Fruit fly (Drosophila melanogaster) whole organism, prepupa: ENCODE measurements around the gene bb8.
A peak's percentile ranks its signal among the peaks of the same experiment; 100 is the strongest.

ENCODE experiments used
- Blimp-1 ChIP-seq: fragments of 200-800 bp; sonication (Bioruptor generic); optimal IDR thresholded peaks from 3 replicates; lab custom pipeline; 2017; ENCODE audit warnings: missing biosample characterization, missing genetic modification characterization, mild to moderate bottlenecking, moderate library complexity, missing genetic modification reagents
- CG10669 ChIP-seq: fragments of 200-800 bp; sonication (Bioruptor generic); optimal IDR thresholded peaks from 3 replicates; lab custom pipeline; 2018; ENCODE audit warnings: missing biosample characterization, mild to moderate bottlenecking, missing genetic modification characterization, moderate library complexity
- CG11294 ChIP-seq: fragments of 200-800 bp; sonication (Bioruptor generic); IDR thresholded peaks from 2 replicates; pipeline ENCODE4 v1.3.6; 2022; ENCODE audit warnings: missing biosample characterization, missing genetic modification characterization
- CG11762 ChIP-seq: fragments of 200-800 bp; sonication (Bioruptor generic); optimal IDR thresholded peaks from 3 replicates; lab custom pipeline; 2016; ENCODE audit warnings: missing biosample characterization, missing genetic modification characterization; ENCODE audit not compliant: insufficient read depth
- CG11902 ChIP-seq: fragments of 200-800 bp; sonication (Bioruptor generic); optimal IDR thresholded peaks from 3 replicates; lab custom pipeline; 2016; ENCODE audit warnings: missing biosample characterization, missing genetic modification characterization
- CG15336 ChIP-seq: fragments of 200-800 bp; sonication (Bioruptor generic); IDR thresholded peaks from 2 replicates; pipeline ENCODE4 v1.3.6; 2022; ENCODE audit warnings: missing biosample characterization, missing genetic modification characterization
- CG1621 ChIP-seq: fragments of 200-800 bp; sonication (Bioruptor generic); optimal IDR thresholded peaks from 3 replicates; lab custom pipeline; 2018; ENCODE audit warnings: missing biosample characterization, mild to moderate bottlenecking, missing genetic modification characterization
- CG16779 ChIP-seq: fragments of 200-800 bp; sonication (Bioruptor generic); optimal IDR thresholded peaks from 3 replicates; lab custom pipeline; 2017; ENCODE audit warnings: missing biosample characterization, mild to moderate bottlenecking, missing genetic modification characterization
- CG3032 ChIP-seq: fragments of 200-800 bp; optimal IDR thresholded peaks from 2 replicates; lab custom pipeline; 2019; ENCODE audit warnings: missing biosample characterization, mild to moderate bottlenecking, missing genetic modification characterization, moderate library complexity
- CG31627 ChIP-seq: fragments of 200-800 bp; sonication (Bioruptor generic); optimal IDR thresholded peaks from 3 replicates; lab custom pipeline; 2016; ENCODE audit warnings: missing biosample characterization, missing genetic modification characterization
- CG32006 ChIP-seq: fragments of 200-800 bp; sonication (Bioruptor generic); optimal IDR thresholded peaks from 3 replicates; lab custom pipeline; 2017; ENCODE audit warnings: missing biosample characterization, mild to moderate bottlenecking, missing genetic modification characterization
- CG34406 ChIP-seq: fragments of 200-800 bp; sonication (Bioruptor generic); optimal IDR thresholded peaks from 3 replicates; lab custom pipeline; 2016; ENCODE audit warnings: missing biosample characterization, missing genetic modification characterization
- CG3919 ChIP-seq: fragments of 200-800 bp; sonication (Bioruptor generic); optimal IDR thresholded peaks from 3 replicates; lab custom pipeline; 2016; ENCODE audit warnings: missing biosample characterization, missing genetic modification characterization
- CG4318 ChIP-seq: fragments of 200-800 bp; sonication (Bioruptor generic); optimal IDR thresholded peaks from 3 replicates; lab custom pipeline; 2017; ENCODE audit warnings: missing biosample characterization, mild to moderate bottlenecking, missing genetic modification characterization
- CG6163 ChIP-seq: fragments of 200-800 bp; sonication (Bioruptor generic); IDR thresholded peaks from 3 replicates; pipeline ENCODE4 v1.3.6; 2022; ENCODE audit warnings: missing biosample characterization, missing genetic modification characterization
- CG6276 ChIP-seq: fragments of 200-800 bp; sonication (Bioruptor generic); optimal IDR thresholded peaks from 2 replicates; lab custom pipeline; 2017; ENCODE audit warnings: missing biosample characterization, mild to moderate bottlenecking, missing genetic modification characterization
- CG6808 ChIP-seq: fragments of 200-800 bp; sonication (Bioruptor generic); optimal IDR thresholded peaks from 3 replicates; lab custom pipeline; 2017; ENCODE audit warnings: missing biosample characterization, missing genetic modification characterization, mild to moderate bottlenecking, moderate library complexity, missing genetic modification reagents
- CG6854 ChIP-seq: fragments of 200-800 bp; sonication (Bioruptor generic); optimal IDR thresholded peaks from 2 replicates; lab custom pipeline; 2017; ENCODE audit warnings: missing biosample characterization, mild to moderate bottlenecking, missing genetic modification characterization
- CG7368 ChIP-seq: fragments of 200-800 bp; sonication (Bioruptor generic); optimal IDR thresholded peaks from 3 replicates; lab custom pipeline; 2016; ENCODE audit warnings: missing biosample characterization, missing genetic modification characterization
- CG8119 ChIP-seq: fragments of 200-800 bp; sonication (Bioruptor generic); IDR thresholded peaks from 3 replicates; pipeline ENCODE4 v1.3.6; 2022; ENCODE audit warnings: missing biosample characterization, missing genetic modification characterization
- Eip75B ChIP-seq: fragments of 200-800 bp; sonication (Bioruptor generic); optimal IDR thresholded peaks from 3 replicates; lab custom pipeline; 2016; ENCODE audit warnings: missing biosample characterization, missing genetic modification characterization
- Eip78C ChIP-seq: fragments of 200-800 bp; sonication (Bioruptor generic); peaks from one replicate; lab custom pipeline; 2016; ENCODE audit warnings: missing biosample characterization, missing genetic modification characterization
- Ets21C ChIP-seq: fragments of 200-800 bp; sonication (Bioruptor generic); optimal IDR thresholded peaks from 3 replicates; lab custom pipeline; 2016; ENCODE audit warnings: missing biosample characterization, missing genetic modification characterization
- Gug ChIP-seq: fragments of 200-800 bp; sonication (Bioruptor generic); IDR thresholded peaks from 2 replicates; pipeline ENCODE4 v1.3.6; 2022; ENCODE audit warnings: missing biosample characterization, missing genetic modification characterization
- Hr38 ChIP-seq: sonication (Bioruptor generic); optimal IDR thresholded peaks from 2 replicates; lab custom pipeline; 2016; ENCODE audit warnings: missing biosample characterization, missing genetic modification characterization
- Hr39 ChIP-seq: fragments of 200-800 bp; sonication (Bioruptor generic); optimal IDR thresholded peaks from 2 replicates; lab custom pipeline; 2016; ENCODE audit warnings: missing biosample characterization, missing genetic modification characterization
- Lpt ChIP-seq: fragments of 200-800 bp; sonication (Bioruptor generic); optimal IDR thresholded peaks from 3 replicates; lab custom pipeline; 2016; ENCODE audit warnings: missing biosample characterization, missing genetic modification characterization
- OdsH ChIP-seq: fragments of 200-800 bp; sonication (Bioruptor generic); optimal IDR thresholded peaks from 3 replicates; lab custom pipeline; 2016; ENCODE audit warnings: missing biosample characterization, missing genetic modification characterization
- Smox ChIP-seq: fragments of 200-800 bp; sonication (Bioruptor generic); optimal IDR thresholded peaks from 3 replicates; lab custom pipeline; 2016; ENCODE audit warnings: missing biosample characterization, missing genetic modification characterization
- Sox102F ChIP-seq: fragments of 200-800 bp; sonication (Bioruptor generic); optimal IDR thresholded peaks from 2 replicates; lab custom pipeline; 2016; ENCODE audit warnings: missing biosample characterization, mild to moderate bottlenecking, missing genetic modification characterization
- Sox14 ChIP-seq: fragments of 200-800 bp; sonication (Bioruptor generic); optimal IDR thresholded peaks from 3 replicates; lab custom pipeline; 2016; ENCODE audit warnings: missing biosample characterization, missing genetic modification characterization
- Sox15 ChIP-seq: fragments of 200-800 bp; sonication (Bioruptor generic); optimal IDR thresholded peaks from 3 replicates; lab custom pipeline; 2016; ENCODE audit warnings: missing biosample characterization, missing genetic modification characterization
- acj6 ChIP-seq: fragments of 200-800 bp; sonication (Bioruptor generic); optimal IDR thresholded peaks from 3 replicates; lab custom pipeline; 2016; ENCODE audit warnings: missing biosample characterization, missing genetic modification characterization
- cyc ChIP-seq: fragments of 200-800 bp; sonication (Bioruptor generic); optimal IDR thresholded peaks from 3 replicates; lab custom pipeline; 2016; ENCODE audit warnings: missing biosample characterization, missing genetic modification characterization
- eg ChIP-seq: fragments of 200-800 bp; sonication (Bioruptor generic); IDR thresholded peaks from 3 replicates; pipeline ENCODE4 v1.3.6; 2022; ENCODE audit warnings: missing biosample characterization, missing genetic modification characterization
- esn ChIP-seq: fragments of 200-800 bp; sonication (Bioruptor generic); optimal IDR thresholded peaks from 2 replicates; lab custom pipeline; 2016; ENCODE audit warnings: missing biosample characterization, mild to moderate bottlenecking, missing genetic modification characterization, moderate library complexity
- fd59A ChIP-seq: fragments of 200-800 bp; sonication (Bioruptor generic); optimal IDR thresholded peaks from 2 replicates; lab custom pipeline; 2017; ENCODE audit warnings: missing biosample characterization, mild to moderate bottlenecking, missing genetic modification characterization, missing genetic modification reagents
- fd85E ChIP-seq: fragments of 200-800 bp; sonication (Bioruptor generic); optimal IDR thresholded peaks from 3 replicates; lab custom pipeline; 2016; ENCODE audit warnings: missing biosample characterization, missing genetic modification characterization
- fkh ChIP-seq: fragments of 200-800 bp; sonication (Bioruptor generic); optimal IDR thresholded peaks from 3 replicates; lab custom pipeline; 2017; ENCODE audit warnings: missing biosample characterization, mild to moderate bottlenecking, missing genetic modification characterization, moderate library complexity
- lz ChIP-seq: fragments of 200-800 bp; sonication (Bioruptor generic); optimal IDR thresholded peaks from 3 replicates; lab custom pipeline; 2016; ENCODE audit warnings: missing biosample characterization, missing genetic modification characterization
- net ChIP-seq: fragments of 200-800 bp; sonication (Bioruptor generic); optimal IDR thresholded peaks from 3 replicates; lab custom pipeline; 2016; ENCODE audit warnings: missing biosample characterization, missing genetic modification characterization
- pdm3 ChIP-seq: fragments of 200-800 bp; sonication (Bioruptor generic); optimal IDR thresholded peaks from 3 replicates; lab custom pipeline; 2016; ENCODE audit warnings: missing biosample characterization, missing genetic modification characterization
- salr ChIP-seq, 2 experiments: fragments of 200-800 bp; sonication (Bioruptor generic); optimal IDR thresholded peaks; 3 replicates each; lab custom pipeline; 2016 to 2018; ENCODE audit warnings: missing biosample characterization in 2 of 2, missing genetic modification characterization in 2 of 2, mild to moderate bottlenecking in 1 of 2
- ss ChIP-seq, 2 experiments: fragments of 200-800 bp; sonication (Bioruptor generic); optimal IDR thresholded peaks; 2 replicates in 1 of 2; 3 replicates in 1 of 2; lab custom pipeline; 2017 to 2018; ENCODE audit warnings: mild to moderate bottlenecking in 2 of 2, missing biosample characterization in 2 of 2, missing genetic modification characterization in 2 of 2, moderate library complexity in 1 of 2
- svp ChIP-seq: fragments of 200-800 bp; sonication (Bioruptor generic); peaks from one replicate; lab custom pipeline; 2016; ENCODE audit warnings: missing biosample characterization, missing genetic modification characterization
- topi ChIP-seq: fragments of 200-800 bp; sonication (Bioruptor generic); optimal IDR thresholded peaks from 3 replicates; lab custom pipeline; 2016; ENCODE audit warnings: missing biosample characterization, missing genetic modification characterization
- vri ChIP-seq: fragments of 200-800 bp; sonication (Bioruptor generic); optimal IDR thresholded peaks from 3 replicates; lab custom pipeline; 2016; ENCODE audit warnings: missing biosample characterization, mild to moderate bottlenecking, missing genetic modification characterization

bb8 gene

dm6 chr3R:23335577-23335976 is 45.6 kb upstream of the bb8 start (continued):
- TF ChIP-seq eg (GFP tag; lab: Robert Waterston, UW) (peak; percentile 56), net (GFP tag; lab: Kevin White, UChicago) (peak; percentile 15), lz (no peak), fd85E (GFP tag; lab: Kevin White, UChicago) (no peak), CG6276 (peak; percentile 60), Ets21C (GFP tag; lab: Kevin White, UChicago) (no peak), ss (GFP tag; optimal IDR thresholded peaks at IDR 0.05; lab: Kevin White, UChicago) (peak; percentile 30 to 65), svp (peak; percentile 48), pdm3 (GFP tag; lab: Kevin White, UChicago) (peak; percentile 45), Hr38 (GFP tag; lab: Kevin White, UChicago) (no peak), Lpt (no peak), CG6808 (GFP tag; lab: Kevin White, UChicago) (peak; percentile 68), esn (GFP tag; lab: Kevin White, UChicago) (peak; percentile 15), CG10669 (GFP tag; lab: Kevin White, UChicago) (peak; percentile 67), CG16779 (tag; lab: Kevin White, UChicago) (peak; percentile 43), CG6854 (GFP tag; lab: Kevin White, UChicago) (no peak), CG32006 (GFP tag; lab: Kevin White, UChicago) (peak; percentile 79), Gug (GFP tag; lab: Robert Waterston, UW) (peak; percentile 66), OdsH (GFP tag; lab: Kevin White, UChicago) (peak; percentile 67), Hr39 (GFP tag; lab: Kevin White, UChicago) (peak; percentile 6), CG7368 (peak; percentile 41), CG31627 (GFP tag; lab: Kevin White, UChicago) (no peak), salr (GFP tag; optimal IDR thresholded peaks at IDR 0.05; lab: Kevin White, UChicago) (peak; percentile 3 to 22), CG34406 (GFP tag; lab: Kevin White, UChicago) (peak; percentile 58), CG6163 (GFP tag; lab: Robert Waterston, UW) (peak; percentile 20; the same call in 1 of the 3 replicates), CG11762 (GFP tag; lab: Kevin White, UChicago) (peak; percentile 65), Sox15 (GFP tag; lab: Kevin White, UChicago) (peak; percentile 29), Smox (GFP tag; lab: Kevin White, UChicago) (no peak), CG4318 (GFP tag; lab: Kevin White, UChicago) (peak; percentile 50), cyc (GFP tag; lab: Kevin White, UChicago) (no peak), fkh (peak; percentile 71), Blimp-1 (GFP tag; lab: Kevin White, UChicago) (no peak), Eip78C (GFP tag; lab: Kevin White, UChicago) (peak; percentile 82), CG3032 (tag; lab: Kevin White, UChicago) (peak; percentile 72), vri (peak; percentile 6), CG11902 (peak; percentile 16), fd59A (GFP tag; lab: Kevin White, UChicago) (peak; percentile 41), Sox14 (peak; percentile 24), CG3919 (GFP tag; lab: Kevin White, UChicago) (peak; percentile 63)

dm6 chr3R:23334866-23335265 is 44.9 kb upstream of the bb8 start:
- TF ChIP-seq Sox102F (GFP tag; lab: Kevin White, UChicago) (peak; percentile 33), Lpt (no peak), cyc (GFP tag; lab: Kevin White, UChicago) (peak; percentile 65), CG6808 (GFP tag; lab: Kevin White, UChicago) (peak; percentile 12), acj6 (peak; percentile 75), CG8119 (peak; percentile 52; the same call in 1 of the 3 replicates), CG11294 (0 out of 2 replicates have a peak, but pooled peaks have one; percentile 34), CG1621 (tag; lab: Kevin White, UChicago) (peak; percentile 58), net (GFP tag; lab: Kevin White, UChicago) (peak; percentile 35), CG15336 (peak; percentile 46), CG3919 (GFP tag; lab: Kevin White, UChicago) (peak; percentile 78), pdm3 (GFP tag; lab: Kevin White, UChicago) (peak; percentile 63), esn (GFP tag; lab: Kevin White, UChicago) (peak; percentile 67), fd59A (GFP tag; lab: Kevin White, UChicago) (peak; percentile 69), CG11762 (GFP tag; lab: Kevin White, UChicago) (peak; percentile 53), Eip75B (GFP tag; lab: Kevin White, UChicago) (peak; percentile 35), OdsH (GFP tag; lab: Kevin White, UChicago) (peak; percentile 78), lz (peak; percentile 44), Sox15 (GFP tag; lab: Kevin White, UChicago) (peak; percentile 65), salr (GFP tag; optimal IDR thresholded peaks at IDR 0.05; lab: Kevin White, UChicago) (peak; percentile 7 to 48), CG10669 (GFP tag; lab: Kevin White, UChicago) (peak; percentile 73), Gug (GFP tag; lab: Robert Waterston, UW) (peak; percentile 54), Ets21C (GFP tag; lab: Kevin White, UChicago) (peak; percentile 22), svp (peak; percentile 75), Hr38 (GFP tag; lab: Kevin White, UChicago) (no peak), fd85E (GFP tag; lab: Kevin White, UChicago) (no peak), Smox (GFP tag; lab: Kevin White, UChicago) (peak; percentile 60), topi (GFP tag; lab: Kevin White, UChicago) (peak; percentile 72), eg (GFP tag; lab: Robert Waterston, UW) (peak; percentile 58), CG6163 (GFP tag; lab: Robert Waterston, UW) (peak; percentile 75)
